Fruit fly (Drosophila melanogaster): ENCODE measurements around the gene Flo2.

DNA sequence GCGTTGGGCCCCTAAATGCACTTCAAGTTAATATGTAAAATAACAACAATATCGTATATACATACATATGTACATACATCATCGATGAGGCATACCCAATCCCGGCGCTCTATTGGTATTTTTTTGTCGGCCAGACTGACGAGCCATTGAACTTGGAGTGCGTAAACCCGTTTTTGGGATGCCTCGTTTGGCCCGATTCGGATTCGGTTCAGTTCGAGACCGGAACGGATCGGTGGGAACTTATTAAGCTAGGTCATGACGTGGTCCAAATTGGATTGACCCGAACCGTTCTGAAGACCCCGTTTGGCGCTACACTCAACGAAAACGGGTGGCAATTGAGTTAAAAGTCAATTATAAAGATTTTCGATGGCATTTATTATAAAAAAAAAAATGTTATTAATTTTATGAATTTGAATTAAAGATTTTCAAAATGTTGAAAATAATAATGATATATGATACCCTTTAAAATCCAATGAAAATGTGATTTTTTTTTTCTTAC is 7.0 kb downstream of the Flo2 start:
- TF ChIP-seq OdsH (GFP tag; optimal IDR thresholded peaks at IDR 0.05): no peak
- no peak for TF ChIP-seq brk (GFP tag; optimal IDR thresholded peaks at IDR 0.05)
- no peak for TF ChIP-seq Hr78 (GFP tag; optimal IDR thresholded peaks at IDR 0.05)
- no peak for TF ChIP-seq lola (GFP tag; optimal IDR thresholded peaks at IDR 0.05)
- no peak for TF ChIP-seq CG32264 (GFP tag; optimal IDR thresholded peaks at IDR 0.05)
- peak; percentile 10 for TF ChIP-seq h (GFP tag; optimal IDR thresholded peaks at IDR 0.05)
- no peak for TF ChIP-seq tai (GFP tag; optimal IDR thresholded peaks at IDR 0.05)
- TF ChIP-seq Abd-B (GFP tag; optimal IDR thresholded peaks at IDR 0.05): no peak
- TF ChIP-seq psq (GFP tag; optimal IDR thresholded peaks at IDR 0.05): no peak
- no peak for TF ChIP-seq rgr (GFP tag; optimal IDR thresholded peaks at IDR 0.05)
